Worm (Caenorhabditis elegans): ENCODE data around the gene sri-48.

Gene sri-48

ce11 chrII:3210365-3210764 lies 9.2 kb upstream of the sri-48 start, which contains the start of gene ZC239.5:
Gene ZC239.5 (plus strand): TSS chrII:3210665.
- TF ChIP-seq lin-15B (tag; optimal IDR thresholded peaks at IDR 0.05) (no peak), D1046.2 (GFP tag; IDR thresholded peaks at IDR 0.05) (0 out of 2 replicates have a peak, but pooled peaks have one; percentile 12), dve-1 (tag; optimal IDR thresholded peaks at IDR 0.05; ENCODE audit: insufficient read depth) (no peak), unc-62 (GFP tag; optimal IDR thresholded peaks at IDR 0.05 in 1 of 2) (peak in 1 of 2 experiments; percentile 56), unc-62 (tag; optimal IDR thresholded peaks at IDR 0.05) (no peak), nhr-237 (tag; optimal IDR thresholded peaks at IDR 0.05) (no peak), cey-2 (tag; optimal IDR thresholded peaks at IDR 0.05; ENCODE audit: borderline replicate concordance, insufficient read depth) (no peak), daf-8 (GFP tag; IDR thresholded peaks at IDR 0.05) (no peak)

- TF ChIP-seq nhr-10 (tag; optimal IDR thresholded peaks at IDR 0.05), result no peak
- no peak for TF ChIP-seq lin-1 (GFP tag; IDR thresholded peaks at IDR 0.05)
- no peak for TF ChIP-seq ceh-28 (tag; optimal IDR thresholded peaks at IDR 0.05)
- no peak for TF ChIP-seq gei-8 (GFP tag; optimal IDR thresholded peaks at IDR 0.05)
- TF ChIP-seq spr-3 (GFP tag; optimal IDR thresholded peaks at IDR 0.05), result no peak
- peak in 1 of 2 experiments; percentile 68 for TF ChIP-seq daf-16 (GFP tag; optimal IDR thresholded peaks at IDR 0.05)
- TF ChIP-seq daf-16 (tag; optimal IDR thresholded peaks at IDR 0.05), result no peak
- TF ChIP-seq hlh-30 (tag; optimal IDR thresholded peaks at IDR 0.05; ENCODE audit: insufficient read depth), result peak; percentile 9
- no peak for TF ChIP-seq mxl-3 (GFP tag; optimal IDR thresholded peaks at IDR 0.05)
- TF ChIP-seq pha-4 (GFP tag; IDR thresholded peaks at IDR 0.05), result no peak
- TF ChIP-seq pha-4 (tag; optimal IDR thresholded peaks at IDR 0.05), result peak; percentile 22
- no peak for TF ChIP-seq F44E2.7 (GFP tag; IDR thresholded peaks at IDR 0.05)
- TF ChIP-seq lin-15B (tag; optimal IDR thresholded peaks at IDR 0.05), result no peak
- no peak for TF ChIP-seq ceh-82 (tag; optimal IDR thresholded peaks at IDR 0.05)
- no peak for TF ChIP-seq aha-1 (tag)
- TF ChIP-seq dmd-9 (GFP tag; IDR thresholded peaks at IDR 0.05), result no peak
- no peak for TF ChIP-seq mxl-2 (GFP tag; conservative IDR thresholded peaks at IDR 0.05)
- no peak for TF ChIP-seq ceh-44 (GFP tag; IDR thresholded peaks at IDR 0.05)
- 0 out of 2 replicates have a peak, but pooled peaks have one; percentile 22 for TF ChIP-seq hmg-1.1 (GFP tag; IDR thresholded peaks at IDR 0.05)
- no peak for TF ChIP-seq T20F7.1 (GFP tag; optimal IDR thresholded peaks at IDR 0.05)
- no peak for TF ChIP-seq lin-38 (GFP tag; IDR thresholded peaks at IDR 0.05)
- no peak for TF ChIP-seq T26A8.4 (GFP tag; IDR thresholded peaks at IDR 0.05)
- TF ChIP-seq nhr-11 (tag; optimal IDR thresholded peaks at IDR 0.05), result no peak
- TF ChIP-seq rbr-2 (tag; optimal IDR thresholded peaks at IDR 0.05), result peak; percentile 32
- TF ChIP-seq hlh-11 (tag; optimal IDR thresholded peaks at IDR 0.05), result peak; percentile 35
- TF ChIP-seq madf-5 (GFP tag; IDR thresholded peaks at IDR 0.05), result no peak
- no peak for TF ChIP-seq sdz-12 (GFP tag; optimal IDR thresholded peaks at IDR 0.05)
These were observed 8.1 kb upstream of the sri-48 start, which contains the start of gene ZC239.6 for ce11 chrII:3209251-3209650. Gene ZC239.6 (plus strand): TSS chrII:3209631.

- no peak for TF ChIP-seq attf-4 (tag; optimal IDR thresholded peaks at IDR 0.05)
- no peak for TF ChIP-seq dmd-6 (GFP tag; IDR thresholded peaks at IDR 0.05)
- no peak for TF ChIP-seq dve-1 (tag; optimal IDR thresholded peaks at IDR 0.05; ENCODE audit: insufficient read depth)
- TF ChIP-seq ceh-28 (tag; optimal IDR thresholded peaks at IDR 0.05), result no peak
- TF ChIP-seq aha-1 (tag), result no peak
- no peak for TF ChIP-seq pha-4 (GFP tag; IDR thresholded peaks at IDR 0.05)
- no peak for TF ChIP-seq pha-4 (tag; optimal IDR thresholded peaks at IDR 0.05)
- no peak for TF ChIP-seq mxl-3 (GFP tag; optimal IDR thresholded peaks at IDR 0.05)
- no peak for TF ChIP-seq lin-15B (tag; optimal IDR thresholded peaks at IDR 0.05)
- no peak for TF ChIP-seq zag-1 (tag; optimal IDR thresholded peaks at IDR 0.05)
- TF ChIP-seq nhr-25 (tag; optimal IDR thresholded peaks at IDR 0.05; ENCODE audit: borderline replicate concordance, insufficient read depth), result no peak
- TF ChIP-seq dmd-9 (GFP tag; IDR thresholded peaks at IDR 0.05), result no peak
- TF ChIP-seq ama-1 (optimal IDR thresholded peaks at IDR 0.05), result no peak
- TF ChIP-seq lin-39 (tag; optimal IDR thresholded peaks at IDR 0.05), result no peak
- no peak for TF ChIP-seq F10B5.3 (tag; optimal IDR thresholded peaks at IDR 0.05)
- TF ChIP-seq ctbp-1 (GFP tag; IDR thresholded peaks at IDR 0.05), result no peak
- TF ChIP-seq madf-5 (GFP tag; IDR thresholded peaks at IDR 0.05), result no peak
- no peak for TF ChIP-seq lin-38 (GFP tag; IDR thresholded peaks at IDR 0.05)
- TF ChIP-seq F44E2.7 (GFP tag; IDR thresholded peaks at IDR 0.05), result no peak
These were observed 7.5 kb upstream of the sri-48 start, which contains the start of gene sdz-35 for ce11 chrII:3208679-3209078. Gene sdz-35 (minus strand): TSS chrII:3208779.

Measured in whole organism, L4 larva.